Fruit fly (Drosophila melanogaster) whole organism, prepupa: ENCODE measurements around the gene Vti1b.

Experiments
- Blimp-1 ChIP-seq: fragments of 200-800 bp; sonication (Bioruptor generic); optimal IDR thresholded peaks from 3 replicates; lab custom pipeline; 2017; ENCODE audit warnings: missing biosample characterization, missing genetic modification characterization, mild to moderate bottlenecking, moderate library complexity, missing genetic modification reagents
- CG11762 ChIP-seq: fragments of 200-800 bp; sonication (Bioruptor generic); optimal IDR thresholded peaks from 3 replicates; lab custom pipeline; 2016; ENCODE audit warnings: missing biosample characterization, missing genetic modification characterization; ENCODE audit not compliant: insufficient read depth
- CG11902 ChIP-seq: fragments of 200-800 bp; sonication (Bioruptor generic); optimal IDR thresholded peaks from 3 replicates; lab custom pipeline; 2016; ENCODE audit warnings: missing biosample characterization, missing genetic modification characterization
- CG1621 ChIP-seq: fragments of 200-800 bp; sonication (Bioruptor generic); optimal IDR thresholded peaks from 3 replicates; lab custom pipeline; 2018; ENCODE audit warnings: missing biosample characterization, mild to moderate bottlenecking, missing genetic modification characterization
- CG16779 ChIP-seq: fragments of 200-800 bp; sonication (Bioruptor generic); optimal IDR thresholded peaks from 3 replicates; lab custom pipeline; 2017; ENCODE audit warnings: missing biosample characterization, mild to moderate bottlenecking, missing genetic modification characterization
- CG3032 ChIP-seq: fragments of 200-800 bp; optimal IDR thresholded peaks from 2 replicates; lab custom pipeline; 2019; ENCODE audit warnings: missing biosample characterization, mild to moderate bottlenecking, missing genetic modification characterization, moderate library complexity
- CG32006 ChIP-seq: fragments of 200-800 bp; sonication (Bioruptor generic); optimal IDR thresholded peaks from 3 replicates; lab custom pipeline; 2017; ENCODE audit warnings: missing biosample characterization, mild to moderate bottlenecking, missing genetic modification characterization
- CG3919 ChIP-seq: fragments of 200-800 bp; sonication (Bioruptor generic); optimal IDR thresholded peaks from 3 replicates; lab custom pipeline; 2016; ENCODE audit warnings: missing biosample characterization, missing genetic modification characterization
- CG4318 ChIP-seq: fragments of 200-800 bp; sonication (Bioruptor generic); optimal IDR thresholded peaks from 3 replicates; lab custom pipeline; 2017; ENCODE audit warnings: missing biosample characterization, mild to moderate bottlenecking, missing genetic modification characterization
- CG6163 ChIP-seq: fragments of 200-800 bp; sonication (Bioruptor generic); IDR thresholded peaks from 3 replicates; pipeline ENCODE4 v1.3.6; 2022; ENCODE audit warnings: missing biosample characterization, missing genetic modification characterization
- CG6276 ChIP-seq: fragments of 200-800 bp; sonication (Bioruptor generic); optimal IDR thresholded peaks from 2 replicates; lab custom pipeline; 2017; ENCODE audit warnings: missing biosample characterization, mild to moderate bottlenecking, missing genetic modification characterization
- CG6792 ChIP-seq: fragments of 200-800 bp; sonication (Bioruptor generic); optimal IDR thresholded peaks from 3 replicates; lab custom pipeline; 2016; ENCODE audit warnings: missing biosample characterization, missing genetic modification characterization
- CG6808 ChIP-seq: fragments of 200-800 bp; sonication (Bioruptor generic); optimal IDR thresholded peaks from 3 replicates; lab custom pipeline; 2017; ENCODE audit warnings: missing biosample characterization, missing genetic modification characterization, mild to moderate bottlenecking, moderate library complexity, missing genetic modification reagents
- CG6854 ChIP-seq: fragments of 200-800 bp; sonication (Bioruptor generic); optimal IDR thresholded peaks from 2 replicates; lab custom pipeline; 2017; ENCODE audit warnings: missing biosample characterization, mild to moderate bottlenecking, missing genetic modification characterization
- CG8632 ChIP-seq: fragments of 200-800 bp; sonication (Bioruptor generic); optimal IDR thresholded peaks from 3 replicates; lab custom pipeline; 2016; ENCODE audit warnings: missing biosample characterization, missing genetic modification characterization
- CG9139 ChIP-seq: fragments of 200-800 bp; sonication (Bioruptor generic); optimal IDR thresholded peaks from 3 replicates; lab custom pipeline; 2017; ENCODE audit warnings: missing biosample characterization, mild to moderate bottlenecking, missing genetic modification characterization
- Eip75B ChIP-seq: fragments of 200-800 bp; sonication (Bioruptor generic); optimal IDR thresholded peaks from 3 replicates; lab custom pipeline; 2016; ENCODE audit warnings: missing biosample characterization, missing genetic modification characterization
- Ets21C ChIP-seq: fragments of 200-800 bp; sonication (Bioruptor generic); optimal IDR thresholded peaks from 3 replicates; lab custom pipeline; 2016; ENCODE audit warnings: missing biosample characterization, missing genetic modification characterization
- Ets96B ChIP-seq: fragments of 200-800 bp; optimal IDR thresholded peaks from 2 replicates; lab custom pipeline; 2019; ENCODE audit warnings: missing biosample characterization, mild to moderate bottlenecking, missing genetic modification characterization, moderate library complexity
- Gug ChIP-seq: fragments of 200-800 bp; sonication (Bioruptor generic); IDR thresholded peaks from 2 replicates; pipeline ENCODE4 v1.3.6; 2022; ENCODE audit warnings: missing biosample characterization, missing genetic modification characterization
- Hr39 ChIP-seq: fragments of 200-800 bp; sonication (Bioruptor generic); optimal IDR thresholded peaks from 2 replicates; lab custom pipeline; 2016; ENCODE audit warnings: missing biosample characterization, missing genetic modification characterization
- Hr4 ChIP-seq: fragments of 200-800 bp; sonication (Bioruptor generic); optimal IDR thresholded peaks from 3 replicates; lab custom pipeline; 2016; ENCODE audit warnings: missing biosample characterization, missing genetic modification characterization
- Met ChIP-seq: fragments of 200-800 bp; sonication (Bioruptor generic); optimal IDR thresholded peaks from 3 replicates; lab custom pipeline; 2016; ENCODE audit warnings: missing biosample characterization, missing genetic modification characterization
- OdsH ChIP-seq: fragments of 200-800 bp; sonication (Bioruptor generic); optimal IDR thresholded peaks from 3 replicates; lab custom pipeline; 2016; ENCODE audit warnings: missing biosample characterization, missing genetic modification characterization
- Smox ChIP-seq: fragments of 200-800 bp; sonication (Bioruptor generic); optimal IDR thresholded peaks from 3 replicates; lab custom pipeline; 2016; ENCODE audit warnings: missing biosample characterization, missing genetic modification characterization
- Sox102F ChIP-seq: fragments of 200-800 bp; sonication (Bioruptor generic); optimal IDR thresholded peaks from 2 replicates; lab custom pipeline; 2016; ENCODE audit warnings: missing biosample characterization, mild to moderate bottlenecking, missing genetic modification characterization
- achi ChIP-seq: fragments of 200-800 bp; sonication (Bioruptor generic); optimal IDR thresholded peaks from 3 replicates; lab custom pipeline; 2016; ENCODE audit warnings: missing biosample characterization, missing genetic modification characterization
- acj6 ChIP-seq: fragments of 200-800 bp; sonication (Bioruptor generic); optimal IDR thresholded peaks from 3 replicates; lab custom pipeline; 2016; ENCODE audit warnings: missing biosample characterization, missing genetic modification characterization
- dsx ChIP-seq: fragments of 200-800 bp; optimal IDR thresholded peaks from 3 replicates; lab custom pipeline; 2019; ENCODE audit warnings: missing biosample characterization, mild to moderate bottlenecking, missing genetic modification characterization, moderate library complexity; ENCODE audit not compliant: poor library complexity, severe bottlenecking
- esn ChIP-seq: fragments of 200-800 bp; sonication (Bioruptor generic); optimal IDR thresholded peaks from 2 replicates; lab custom pipeline; 2016; ENCODE audit warnings: missing biosample characterization, mild to moderate bottlenecking, missing genetic modification characterization, moderate library complexity
- fd59A ChIP-seq: fragments of 200-800 bp; sonication (Bioruptor generic); optimal IDR thresholded peaks from 2 replicates; lab custom pipeline; 2017; ENCODE audit warnings: missing biosample characterization, mild to moderate bottlenecking, missing genetic modification characterization, missing genetic modification reagents
- fkh ChIP-seq: fragments of 200-800 bp; sonication (Bioruptor generic); optimal IDR thresholded peaks from 3 replicates; lab custom pipeline; 2017; ENCODE audit warnings: missing biosample characterization, mild to moderate bottlenecking, missing genetic modification characterization, moderate library complexity
- lz ChIP-seq: fragments of 200-800 bp; sonication (Bioruptor generic); optimal IDR thresholded peaks from 3 replicates; lab custom pipeline; 2016; ENCODE audit warnings: missing biosample characterization, missing genetic modification characterization
- pdm3 ChIP-seq: fragments of 200-800 bp; sonication (Bioruptor generic); optimal IDR thresholded peaks from 3 replicates; lab custom pipeline; 2016; ENCODE audit warnings: missing biosample characterization, missing genetic modification characterization
- spab ChIP-seq: fragments of 200-800 bp; sonication (Bioruptor generic); optimal IDR thresholded peaks from 2 replicates; lab custom pipeline; 2017; ENCODE audit warnings: missing biosample characterization, mild to moderate bottlenecking, missing genetic modification characterization, missing genetic modification reagents
- svp ChIP-seq: fragments of 200-800 bp; sonication (Bioruptor generic); peaks from one replicate; lab custom pipeline; 2016; ENCODE audit warnings: missing biosample characterization, missing genetic modification characterization
- topi ChIP-seq: fragments of 200-800 bp; sonication (Bioruptor generic); optimal IDR thresholded peaks from 3 replicates; lab custom pipeline; 2016; ENCODE audit warnings: missing biosample characterization, missing genetic modification characterization

The Vti1b gene

dm6 chr3R:18412279-18413214 is 15.8 kb downstream of the Vti1b start, which contains the start of gene CG31122 (continued):
- peak; percentile 91 for TF ChIP-seq fkh (GFP tag; lab: Kevin White, UChicago)

dm6 chr3R:18422446-18422845 is 25.7 kb downstream of the Vti1b start:
- TF ChIP-seq CG3919, result peak; percentile 18
- no peak for TF ChIP-seq pdm3 (GFP tag; lab: Kevin White, UChicago)
- TF ChIP-seq OdsH, result no peak
- TF ChIP-seq topi (GFP tag; lab: Kevin White, UChicago), result no peak
- TF ChIP-seq, all 60 proteins: peak for 1

DNA sequence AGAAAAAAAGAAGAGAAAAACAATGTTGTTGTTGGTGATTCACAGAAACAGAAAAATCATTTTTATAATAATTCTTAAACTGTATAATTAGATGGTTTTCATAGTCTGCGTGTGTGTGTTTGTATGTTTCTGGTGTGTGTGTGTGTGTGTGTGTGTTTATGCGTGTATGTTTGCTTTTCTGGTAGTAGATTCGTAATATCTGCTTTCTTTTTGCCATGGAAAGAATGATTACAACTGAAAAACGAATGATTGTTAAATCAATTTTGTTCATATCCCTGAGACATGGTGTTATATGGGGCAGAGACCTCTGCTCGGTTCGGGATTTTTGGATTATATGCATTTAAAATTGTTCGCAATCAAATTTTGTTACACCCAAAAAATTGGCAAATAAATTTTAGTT is 26.6 kb downstream of the Vti1b start:
- TF ChIP-seq Hr39 (no peak), lz (GFP tag; lab: Kevin White, UChicago) (no peak), Sox102F (GFP tag; lab: Kevin White, UChicago) (no peak), Ets21C (GFP tag; lab: Kevin White, UChicago) (no peak), OdsH (no peak), CG6276 (GFP tag; lab: Kevin White, UChicago) (no peak), Gug (GFP tag; lab: Robert Waterston, UW) (no peak)

dm6 chr3R:18432905-18433304 is 36.1 kb downstream of the Vti1b start:
- TF ChIP-seq Smox (GFP tag; lab: Kevin White, UChicago) (no peak), svp (GFP tag; lab: Kevin White, UChicago) (peak; percentile 50), fkh (GFP tag; lab: Kevin White, UChicago) (peak; percentile 84), Hr39 (no peak)

dm6 chr3R:18436550-18437362 is 40.0 kb downstream of the Vti1b start:
- no peak for TF ChIP-seq Blimp-1 (GFP tag; lab: Kevin White, UChicago)
- TF ChIP-seq CG4318 (GFP tag; lab: Kevin White, UChicago), result peak; percentile 57
- peak; percentile 58 for TF ChIP-seq CG6808 (GFP tag; lab: Kevin White, UChicago)
- peak; percentile 55 for TF ChIP-seq Ets21C (GFP tag; lab: Kevin White, UChicago)
- peak; percentile 21 for TF ChIP-seq fd59A (GFP tag; lab: Kevin White, UChicago)
- TF ChIP-seq CG3032, result no peak
- TF ChIP-seq dsx (GFP tag; lab: Kevin White, UChicago), result peak; percentile 24
- peak; percentile 64 for TF ChIP-seq CG11762 (GFP tag; lab: Kevin White, UChicago)
- TF ChIP-seq CG6854 (GFP tag; lab: Kevin White, UChicago), result no peak
- peak; percentile 48 for TF ChIP-seq CG9139 (GFP tag; lab: Kevin White, UChicago)
- peak; percentile 94 for TF ChIP-seq svp (GFP tag; lab: Kevin White, UChicago)
- peak; percentile 74 for TF ChIP-seq OdsH
- TF ChIP-seq CG1621 (tag; lab: Kevin White, UChicago), result no peak
- TF ChIP-seq Ets96B (tag; lab: Kevin White, UChicago), result peak; percentile 76
- TF ChIP-seq acj6 (GFP tag; lab: Kevin White, UChicago), result peak; percentile 76
- TF ChIP-seq pdm3 (GFP tag; lab: Kevin White, UChicago), result peak; percentile 81
- peak; percentile 63 for TF ChIP-seq spab
- TF ChIP-seq CG11902 (GFP tag; lab: Kevin White, UChicago), result peak; percentile 57
- TF ChIP-seq CG6276 (GFP tag; lab: Kevin White, UChicago), result peak; percentile 78
- TF ChIP-seq Hr4 (GFP tag; lab: Kevin White, UChicago), result peak; percentile 83
- peak; percentile 88 for TF ChIP-seq CG32006 (GFP tag; lab: Kevin White, UChicago)
- TF ChIP-seq lz (GFP tag; lab: Kevin White, UChicago), result peak; percentile 77
- TF ChIP-seq Eip75B (GFP tag; lab: Kevin White, UChicago), result peak; percentile 63
- TF ChIP-seq CG6792 (GFP tag; lab: Kevin White, UChicago), result peak; percentile 63
- TF ChIP-seq Met (GFP tag; lab: Kevin White, UChicago), result peak; percentile 73
- TF ChIP-seq Sox102F (GFP tag; lab: Kevin White, UChicago), result peak; percentile 67
- peak; percentile 67 for TF ChIP-seq Gug (GFP tag; lab: Robert Waterston, UW)
- peak; percentile 72 for TF ChIP-seq achi
- peak; percentile 34 for TF ChIP-seq CG16779 (tag; lab: Kevin White, UChicago)
- TF ChIP-seq CG6163 (GFP tag; lab: Robert Waterston, UW), result peak; percentile 84
- TF ChIP-seq fkh (GFP tag; lab: Kevin White, UChicago), result peak; percentile 91
- peak; percentile 64 for TF ChIP-seq CG8632 (GFP tag; lab: Kevin White, UChicago)
- TF ChIP-seq esn (GFP tag; lab: Kevin White, UChicago), result peak; percentile 73
